Worm (Caenorhabditis elegans) whole organism, L3 larva: Measurements from ENCODE around the gene ZK488.6.

Source experiments
- R02D3.7 ChIP-seq: fragments of 150-350 bp; optimal IDR thresholded peaks from 2 replicates; lab custom pipeline; 2014; ENCODE audit warnings: missing biosample characterization, missing genetic modification characterization
- aly-2 ChIP-seq: fragments of 150-350 bp; optimal IDR thresholded peaks from 2 replicates; lab custom pipeline; 2014; ENCODE audit warnings: missing biosample characterization, missing genetic modification characterization
- ama-1 ChIP-seq: fragments of 150-350 bp; optimal IDR thresholded peaks from 2 replicates; lab custom pipeline; 2018
- ceh-16 ChIP-seq: sonication (generic microtip); optimal IDR thresholded peaks from 2 replicates; lab custom pipeline; 2017; ENCODE audit warnings: missing biosample characterization, missing genetic modification characterization
- ceh-9 ChIP-seq: sonication (generic microtip); optimal IDR thresholded peaks from 2 replicates; lab custom pipeline; 2018; ENCODE audit warnings: missing biosample characterization, missing genetic modification characterization
- egl-5 ChIP-seq: fragments of 150-350 bp; optimal IDR thresholded peaks from 2 replicates; lab custom pipeline; 2017; ENCODE audit warnings: missing biosample characterization, missing genetic modification reagents, missing genetic modification characterization, inconsistent platforms
- elt-2 ChIP-seq: sonication (generic microtip); optimal IDR thresholded peaks from 2 replicates; lab custom pipeline; 2016; ENCODE audit warnings: missing genetic modification reagents, mild to moderate bottlenecking, missing genetic modification characterization, missing compliant biosample characterization
- eor-1 ChIP-seq, 2 experiments: fragments of 150-350 bp; optimal IDR thresholded peaks; 2 replicates each; lab custom pipeline; 2014 to 2018; ENCODE audit warnings: missing biosample characterization in 2 of 2, missing genetic modification characterization in 2 of 2
- fkh-10 ChIP-seq: sonication (generic microtip); optimal IDR thresholded peaks from 2 replicates; lab custom pipeline; 2017; ENCODE audit warnings: missing biosample characterization, missing genetic modification reagents, missing genetic modification characterization
- fkh-2 ChIP-seq: fragments of 150-350 bp; optimal IDR thresholded peaks from 2 replicates; lab custom pipeline; 2014; ENCODE audit warnings: missing biosample characterization, missing genetic modification reagents, missing genetic modification characterization
- fos-1 ChIP-seq: fragments of 150-350 bp; optimal IDR thresholded peaks from 2 replicates; lab custom pipeline; 2014; ENCODE audit warnings: missing biosample characterization, missing genetic modification characterization
- hmg-11 ChIP-seq: sonication (generic microtip); optimal IDR thresholded peaks from 2 replicates; lab custom pipeline; 2016; ENCODE audit warnings: missing genetic modification characterization, missing compliant biosample characterization
- jun-1 ChIP-seq: fragments of 150-350 bp; optimal IDR thresholded peaks from 2 replicates; lab custom pipeline; 2014; ENCODE audit warnings: missing biosample characterization, missing genetic modification reagents, missing genetic modification characterization
- lin-39 ChIP-seq: fragments of 150-350 bp; optimal IDR thresholded peaks from 2 replicates; lab custom pipeline; 2018; ENCODE audit warnings: missing biosample characterization, missing genetic modification reagents, missing genetic modification characterization
- lsy-12 ChIP-seq: sonication (generic microtip); optimal IDR thresholded peaks from 2 replicates; lab custom pipeline; 2016; ENCODE audit warnings: mild to moderate bottlenecking, missing genetic modification characterization, missing compliant biosample characterization
- mml-1 ChIP-seq: fragments of 150-350 bp; sonication (generic microtip); optimal IDR thresholded peaks from 3 replicates; lab custom pipeline; 2014; ENCODE audit warnings: missing biosample characterization, missing genetic modification characterization
- nfya-1 ChIP-seq: sonication (generic microtip); optimal IDR thresholded peaks from 2 replicates; lab custom pipeline; 2017; ENCODE audit warnings: missing genetic modification characterization, mild to moderate bottlenecking, missing compliant biosample characterization, antibody characterized with exemption, moderate library complexity; ENCODE audit not compliant: insufficient read depth
- nhr-11 ChIP-seq: fragments of 150-350 bp; optimal IDR thresholded peaks from 2 replicates; lab custom pipeline; 2014; ENCODE audit warnings: missing biosample characterization, missing genetic modification characterization
- nhr-23 ChIP-seq: fragments of 150-350 bp; optimal IDR thresholded peaks from 2 replicates; lab custom pipeline; 2014; ENCODE audit warnings: missing biosample characterization, missing genetic modification reagents, missing genetic modification characterization
- nhr-237 ChIP-seq: fragments of 150-350 bp; optimal IDR thresholded peaks from 2 replicates; lab custom pipeline; 2014; ENCODE audit warnings: missing biosample characterization, missing genetic modification characterization
- nhr-25 ChIP-seq: sonication (generic microtip); optimal IDR thresholded peaks from 2 replicates; lab custom pipeline; 2017; ENCODE audit warnings: missing biosample characterization, missing genetic modification characterization
- nhr-28 ChIP-seq: fragments of 150-350 bp; optimal IDR thresholded peaks from 2 replicates; lab custom pipeline; 2014; ENCODE audit warnings: missing biosample characterization, missing genetic modification characterization
- nhr-67 ChIP-seq: fragments of 150-350 bp; optimal IDR thresholded peaks from 2 replicates; lab custom pipeline; 2014; ENCODE audit warnings: missing biosample characterization, missing genetic modification characterization
- nhr-76 ChIP-seq: fragments of 150-350 bp; sonication (generic microtip); optimal IDR thresholded peaks from 5 replicates; lab custom pipeline; 2014; ENCODE audit warnings: missing biosample characterization, missing genetic modification characterization
- nhr-77 ChIP-seq: fragments of 150-350 bp; optimal IDR thresholded peaks from 2 replicates; lab custom pipeline; 2014; ENCODE audit warnings: missing biosample characterization, missing genetic modification characterization
- pha-4 ChIP-seq: fragments of 150-350 bp; optimal IDR thresholded peaks from 2 replicates; lab custom pipeline; 2014; ENCODE audit warnings: missing biosample characterization, missing genetic modification reagents, missing genetic modification characterization
- pqm-1 ChIP-seq: fragments of 150-350 bp; optimal IDR thresholded peaks from 2 replicates; lab custom pipeline; 2017; ENCODE audit warnings: missing biosample characterization, missing genetic modification characterization, inconsistent platforms
- sea-2 ChIP-seq: fragments of 150-350 bp; sonication (generic microtip); optimal IDR thresholded peaks from 4 replicates; lab custom pipeline; 2014; ENCODE audit warnings: missing biosample characterization, missing genetic modification reagents, missing genetic modification characterization
- snpc-4 ChIP-seq: fragments of 150-350 bp; optimal IDR thresholded peaks from 2 replicates; lab custom pipeline; 2014; ENCODE audit warnings: missing biosample characterization, missing genetic modification characterization
- tbx-2 ChIP-seq: sonication (generic microtip); optimal IDR thresholded peaks from 2 replicates; lab custom pipeline; 2016; ENCODE audit warnings: mild to moderate bottlenecking, missing genetic modification characterization, missing compliant biosample characterization

Gene ZK488.6

ce11 chrV:556055-556454 lies 34.2 kb upstream of the ZK488.6 start, which contains the start of gene srx-8:
TSS of gene srx-8 (minus strand) at chrV:556155.
- TF ChIP-seq egl-5 (tag; lab: Kevin White, UChicago) (no peak), eor-1 (tag; optimal IDR thresholded peaks at IDR 0.05; lab: Kevin White, UChicago) (no peak)

DNA sequence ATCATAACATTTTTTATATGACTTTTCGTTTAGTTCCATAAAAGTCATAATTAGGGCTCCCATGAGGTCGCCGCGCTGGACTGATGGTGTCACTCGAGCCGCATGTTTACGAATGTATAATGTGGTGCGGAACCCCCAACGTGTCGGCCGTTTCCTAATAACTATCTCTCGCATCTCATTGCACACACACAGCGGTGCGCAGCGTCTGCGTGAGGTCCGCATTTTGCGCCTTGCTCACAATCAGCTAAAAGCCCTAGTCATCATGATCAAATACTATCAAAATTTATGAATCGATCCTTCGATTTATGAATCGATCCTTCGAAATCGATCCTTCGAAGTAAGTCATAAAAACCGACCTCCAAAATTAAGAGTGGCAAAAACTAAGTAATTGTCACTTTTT lies 30.3 kb upstream of the ZK488.6 start, which contains the start of gene srx-7:
Gene srx-7 (plus strand): TSS at position 256 of the 400 bp plus-strand sequence.
- TF ChIP-seq ceh-9 (no peak), lsy-12 (tag; lab: Kevin White, UChicago) (no peak), fos-1 (no peak), pqm-1 (no peak), elt-2 (tag; lab: Kevin White, UChicago) (no peak), pha-4 (tag; lab: Kevin White, UChicago) (no peak), nhr-28 (tag; lab: Kevin White, UChicago) (no peak), fkh-2 (tag; lab: Kevin White, UChicago) (no peak), lin-39 (tag; lab: Kevin White, UChicago) (no peak), nhr-77 (tag; lab: Kevin White, UChicago) (no peak), nhr-67 (tag; lab: Kevin White, UChicago) (no peak), nhr-25 (tag; lab: Kevin White, UChicago) (no peak), ceh-16 (tag; lab: Kevin White, UChicago) (no peak)

DNA sequence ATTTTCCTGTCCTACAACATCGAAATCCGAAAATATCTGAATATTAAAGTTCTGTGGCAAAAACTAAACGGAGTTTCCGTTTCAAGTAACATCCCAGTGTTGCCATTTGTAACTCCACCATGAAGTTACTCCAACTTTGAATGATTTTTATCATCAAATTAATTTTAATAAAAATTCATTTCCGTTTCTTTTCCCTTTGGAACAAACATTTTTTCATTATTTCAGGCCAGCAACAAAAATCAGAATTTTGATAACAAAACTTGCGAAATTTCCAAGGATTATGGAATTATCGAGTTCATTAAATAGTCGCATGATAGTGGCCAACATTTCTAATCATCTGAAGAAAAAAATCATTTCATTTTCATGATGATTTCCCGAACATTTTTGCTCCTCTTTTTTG lies 27.4 kb upstream of the ZK488.6 start, which contains the start of gene C14C6.2:
Gene C14C6.2 (plus strand): TSS at position 301 of the 400 bp plus-strand sequence.
- TF ChIP-seq elt-2 (tag; lab: Kevin White, UChicago) (peak; percentile 9), nhr-23 (tag; lab: Kevin White, UChicago) (no peak), ceh-16 (tag; lab: Kevin White, UChicago) (no peak), nhr-77 (tag; lab: Kevin White, UChicago) (no peak), pha-4 (tag; lab: Kevin White, UChicago) (no peak), nhr-11 (tag; lab: Kevin White, UChicago) (no peak)

ce11 chrV:565984-566383 lies 24.3 kb upstream of the ZK488.6 start, which contains the start of gene sri-73:
TSS of gene sri-73 (minus strand) at chrV:566084.
- TF ChIP-seq tbx-2 (no peak), nhr-11 (tag; lab: Kevin White, UChicago) (no peak), aly-2 (tag; lab: Kevin White, UChicago) (no peak), nhr-28 (tag; lab: Kevin White, UChicago) (no peak), pha-4 (tag; lab: Kevin White, UChicago) (no peak), snpc-4 (tag; lab: Kevin White, UChicago) (no peak), ceh-16 (tag; lab: Kevin White, UChicago) (no peak), nfya-1 (tag; lab: Kevin White, UChicago) (no peak), nhr-76 (tag; lab: Kevin White, UChicago) (no peak), nhr-67 (tag; lab: Kevin White, UChicago) (no peak)

ce11 chrV:568105-568504 lies 22.2 kb upstream of the ZK488.6 start, which contains the start of gene sri-72:
TSS of gene sri-72 (minus strand) at chrV:568205.
- TF ChIP-seq sea-2 (GFP tag; lab: Kevin White, UChicago) (no peak), snpc-4 (tag; lab: Kevin White, UChicago) (no peak), R02D3.7 (tag; lab: Kevin White, UChicago) (no peak)

ce11 chrV:574639-575038 lies 15.6 kb upstream of the ZK488.6 start, which contains the start of gene C14C6.13:
TSS of gene C14C6.13 (minus strand) at chrV:574739.
- TF ChIP-seq mml-1 (tag; lab: Kevin White, UChicago): no peak
- no peak for TF ChIP-seq fkh-10 (GFP tag; lab: Kevin White, UChicago)
- no peak for TF ChIP-seq ceh-16 (tag; lab: Kevin White, UChicago)
- no peak for TF ChIP-seq fos-1
- no peak for TF ChIP-seq snpc-4 (tag; lab: Kevin White, UChicago)
- no peak for TF ChIP-seq nhr-11 (tag; lab: Kevin White, UChicago)
- no peak for TF ChIP-seq nhr-77 (tag; lab: Kevin White, UChicago)
- no peak for TF ChIP-seq ama-1 (lab: Kevin White, UChicago)
- no peak for TF ChIP-seq hmg-11 (tag; lab: Kevin White, UChicago)
- no peak for TF ChIP-seq nhr-67 (tag; lab: Kevin White, UChicago)
- TF ChIP-seq fkh-2 (tag; lab: Kevin White, UChicago): no peak
- TF ChIP-seq nhr-237 (tag; lab: Kevin White, UChicago): no peak
- TF ChIP-seq lsy-12 (tag; lab: Kevin White, UChicago): no peak
- TF ChIP-seq R02D3.7 (tag; lab: Kevin White, UChicago): no peak
- TF ChIP-seq jun-1: no peak
- TF ChIP-seq ceh-9: no peak
- no peak for TF ChIP-seq pqm-1
